Worm (Caenorhabditis elegans) whole organism, early embryonic: Measurements from ENCODE around the gene tiar-1.

Experiments used
- B0310.2 ChIP-seq: sonication (generic microtip); optimal IDR thresholded peaks from 2 replicates; lab custom pipeline; 2016; ENCODE audit warnings: mild to moderate bottlenecking, missing genetic modification characterization, missing compliant biosample characterization
- F13C5.2 ChIP-seq: sonication (generic microtip); optimal IDR thresholded peaks from 2 replicates; lab custom pipeline; 2017; ENCODE audit warnings: mild to moderate bottlenecking, missing genetic modification characterization, inconsistent platforms, missing compliant biosample characterization
- ama-1 ChIP-seq: fragments of 150-350 bp; optimal IDR thresholded peaks from 2 replicates; lab custom pipeline; 2014
- ceh-36 ChIP-seq: sonication (generic microtip); optimal IDR thresholded peaks from 2 replicates; lab custom pipeline; 2016; ENCODE audit warnings: missing genetic modification characterization, inconsistent platforms, missing compliant biosample characterization
- ets-7 ChIP-seq: sonication (generic microtip); optimal IDR thresholded peaks from 2 replicates; lab custom pipeline; 2016; ENCODE audit warnings: missing genotype, missing genetic modification characterization, missing compliant biosample characterization
- flt-1 ChIP-seq: fragments of 200-800 bp; sonication (Bioruptor generic); IDR thresholded peaks from 2 replicates; pipeline ENCODE4 v1.3.6; 2022; ENCODE audit warnings: missing genetic modification characterization, missing compliant biosample characterization
- hmbx-1 ChIP-seq: sonication (generic microtip); optimal IDR thresholded peaks from 2 replicates; lab custom pipeline; 2016; ENCODE audit warnings: mild to moderate bottlenecking, missing genetic modification characterization, missing compliant biosample characterization
- hnd-1 ChIP-seq: sonication (generic microtip); optimal IDR thresholded peaks from 2 replicates; lab custom pipeline; 2016; ENCODE audit warnings: missing genetic modification characterization, missing compliant biosample characterization
- pes-1 ChIP-seq: fragments of 200-800 bp; sonication (Bioruptor generic); IDR thresholded peaks from 2 replicates; pipeline ENCODE4 v1.3.6; 2022; ENCODE audit warnings: missing genetic modification reagents, missing genetic modification characterization, missing compliant biosample characterization
- sea-1 ChIP-seq: fragments of 200-800 bp; sonication (Bioruptor generic); conservative IDR thresholded peaks from 2 replicates; pipeline ENCODE4 v1.3.6; 2022; ENCODE audit warnings: missing genetic modification characterization, missing compliant biosample characterization
- tbx-37 ChIP-seq: fragments of 200-800 bp; sonication (Bioruptor generic); conservative IDR thresholded peaks from 2 replicates; pipeline ENCODE4 v1.3.6; 2022; ENCODE audit warnings: missing genetic modification reagents, missing genetic modification characterization, missing compliant biosample characterization
- tra-4 ChIP-seq: sonication (generic microtip); optimal IDR thresholded peaks from 2 replicates; lab custom pipeline; 2017; ENCODE audit warnings: missing genetic modification characterization, missing compliant biosample characterization

DNA sequence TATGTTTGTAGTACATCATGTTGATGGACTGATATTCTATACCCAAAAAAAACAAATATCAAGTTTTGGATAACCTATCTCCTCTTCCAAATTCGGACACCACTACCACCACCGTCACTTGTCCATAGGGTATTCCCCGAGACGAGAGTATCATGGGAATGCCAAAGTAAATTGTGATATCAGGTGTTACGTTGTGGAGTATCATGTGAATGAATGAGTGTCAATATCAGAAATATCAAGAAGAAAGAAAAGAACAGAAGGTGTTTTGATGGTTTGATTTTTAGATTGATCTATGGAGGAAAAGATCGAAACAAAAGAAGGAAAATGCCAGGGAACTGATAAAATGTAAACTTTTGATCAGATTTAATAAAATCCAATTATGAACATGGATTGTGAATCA lies 16.4 kb downstream of the tiar-1 start:
- no peak for TF ChIP-seq ama-1 (lab: Kevin White, UChicago)
- no peak for TF ChIP-seq hnd-1 (tag; lab: Kevin White, UChicago)
- no peak for TF ChIP-seq hmbx-1
- TF ChIP-seq F13C5.2 (tag; lab: Kevin White, UChicago), result no peak
- TF ChIP-seq sea-1 (GFP tag; lab: Robert Waterston, UW), result no peak
- no peak for TF ChIP-seq tbx-37 (GFP tag; lab: Robert Waterston, UW)
- no peak for TF ChIP-seq flt-1 (GFP tag; lab: Robert Waterston, UW)
- no peak for TF ChIP-seq pes-1 (GFP tag; lab: Robert Waterston, UW)
- TF ChIP-seq ets-7, result no peak
- no peak for TF ChIP-seq B0310.2 (tag; lab: Kevin White, UChicago)
- no peak for TF ChIP-seq tra-4 (tag; lab: Kevin White, UChicago)
- no peak for TF ChIP-seq ceh-36 (tag; lab: Kevin White, UChicago)
